Worm (Caenorhabditis elegans) whole organism, early embryonic: ENCODE data around the gene F28B1.2.

Source experiments
- B0310.2 ChIP-seq: sonication (generic microtip); optimal IDR thresholded peaks from 2 replicates; lab custom pipeline; 2016; ENCODE audit warnings: mild to moderate bottlenecking, missing genetic modification characterization, missing compliant biosample characterization
- F13C5.2 ChIP-seq: sonication (generic microtip); optimal IDR thresholded peaks from 2 replicates; lab custom pipeline; 2017; ENCODE audit warnings: mild to moderate bottlenecking, missing genetic modification characterization, inconsistent platforms, missing compliant biosample characterization
- aly-1 ChIP-seq: sonication (generic microtip); optimal IDR thresholded peaks from 2 replicates; lab custom pipeline; 2016; ENCODE audit warnings: missing genetic modification characterization, missing compliant biosample characterization
- ama-1 ChIP-seq: fragments of 150-350 bp; optimal IDR thresholded peaks from 2 replicates; lab custom pipeline; 2014
- ceh-13 ChIP-seq: fragments of 200-800 bp; sonication (Bioruptor generic); optimal IDR thresholded peaks from 2 replicates; lab custom pipeline; 2018; ENCODE audit warnings: mild to moderate bottlenecking, missing genetic modification characterization, missing compliant biosample characterization
- ceh-36 ChIP-seq: sonication (generic microtip); optimal IDR thresholded peaks from 2 replicates; lab custom pipeline; 2016; ENCODE audit warnings: missing genetic modification characterization, inconsistent platforms, missing compliant biosample characterization
- ets-7 ChIP-seq: sonication (generic microtip); optimal IDR thresholded peaks from 2 replicates; lab custom pipeline; 2016; ENCODE audit warnings: missing genotype, missing genetic modification characterization, missing compliant biosample characterization
- flt-1 ChIP-seq: fragments of 200-800 bp; sonication (Bioruptor generic); IDR thresholded peaks from 2 replicates; pipeline ENCODE4 v1.3.6; 2022; ENCODE audit warnings: missing genetic modification characterization, missing compliant biosample characterization
- hmbx-1 ChIP-seq: sonication (generic microtip); optimal IDR thresholded peaks from 2 replicates; lab custom pipeline; 2016; ENCODE audit warnings: mild to moderate bottlenecking, missing genetic modification characterization, missing compliant biosample characterization
- hmg-4 ChIP-seq: fragments of 200-800 bp; sonication (Bioruptor generic); optimal IDR thresholded peaks from 2 replicates; lab custom pipeline; 2018; ENCODE audit warnings: mild to moderate bottlenecking, missing genetic modification characterization, missing compliant biosample characterization
- hnd-1 ChIP-seq: sonication (generic microtip); optimal IDR thresholded peaks from 2 replicates; lab custom pipeline; 2016; ENCODE audit warnings: missing genetic modification characterization, missing compliant biosample characterization
- pes-1 ChIP-seq: fragments of 200-800 bp; sonication (Bioruptor generic); IDR thresholded peaks from 2 replicates; pipeline ENCODE4 v1.3.6; 2022; ENCODE audit warnings: missing genetic modification reagents, missing genetic modification characterization, missing compliant biosample characterization
- scrt-1 ChIP-seq: fragments of 200-800 bp; sonication (Bioruptor generic); IDR thresholded peaks from 2 replicates; pipeline ENCODE4 v1.3.6; 2022; ENCODE audit warnings: missing genetic modification characterization, missing compliant biosample characterization
- sea-1 ChIP-seq: fragments of 200-800 bp; sonication (Bioruptor generic); conservative IDR thresholded peaks from 2 replicates; pipeline ENCODE4 v1.3.6; 2022; ENCODE audit warnings: missing genetic modification characterization, missing compliant biosample characterization
- tbx-11 ChIP-seq: fragments of 200-800 bp; sonication (Bioruptor generic); IDR thresholded peaks from 2 replicates; pipeline ENCODE4 v1.3.6; 2022; ENCODE audit warnings: missing genetic modification characterization, missing compliant biosample characterization
- tbx-37 ChIP-seq: fragments of 200-800 bp; sonication (Bioruptor generic); conservative IDR thresholded peaks from 2 replicates; pipeline ENCODE4 v1.3.6; 2022; ENCODE audit warnings: missing genetic modification reagents, missing genetic modification characterization, missing compliant biosample characterization
- tra-4 ChIP-seq: sonication (generic microtip); optimal IDR thresholded peaks from 2 replicates; lab custom pipeline; 2017; ENCODE audit warnings: missing genetic modification characterization, missing compliant biosample characterization

F28B1.2 gene

ce11 chrV:17089931-17090429 lies 45.4 kb downstream of the F28B1.2 start, which contains the start of gene srh-237:
TSS of gene srh-237 (plus strand) at chrV:17090379.
- no peak for TF ChIP-seq tra-4 (tag; lab: Kevin White, UChicago)
- TF ChIP-seq ama-1 (lab: Kevin White, UChicago) = no peak
- no peak for TF ChIP-seq hmbx-1 (tag; lab: Kevin White, UChicago)
- TF ChIP-seq ceh-36 = no peak
- TF ChIP-seq pes-1 (GFP tag; lab: Robert Waterston, UW) = no peak
- no peak for TF ChIP-seq sea-1 (GFP tag; lab: Robert Waterston, UW)
- TF ChIP-seq scrt-1 (GFP tag; lab: Robert Waterston, UW) = no peak
- TF ChIP-seq ceh-13 (GFP tag; lab: Kevin White, UChicago) = no peak
- no peak for TF ChIP-seq aly-1 (tag; lab: Kevin White, UChicago)
- no peak for TF ChIP-seq B0310.2 (tag; lab: Kevin White, UChicago)
- TF ChIP-seq tbx-11 (GFP tag; lab: Robert Waterston, UW) = no peak
- TF ChIP-seq hmg-4 (GFP tag; lab: Kevin White, UChicago) = no peak
- TF ChIP-seq flt-1 = no peak
- no peak for TF ChIP-seq hnd-1
- no peak for TF ChIP-seq F13C5.2
- no peak for TF ChIP-seq ets-7 (tag; lab: Kevin White, UChicago)

- no peak for TF ChIP-seq ama-1 (lab: Kevin White, UChicago)
- no peak for TF ChIP-seq pes-1 (GFP tag; lab: Robert Waterston, UW)
- no peak for TF ChIP-seq F13C5.2
- no peak for TF ChIP-seq ceh-13 (GFP tag; lab: Kevin White, UChicago)
- no peak for TF ChIP-seq B0310.2 (tag; lab: Kevin White, UChicago)
- TF ChIP-seq hnd-1 = no peak
- TF ChIP-seq aly-1 (tag; lab: Kevin White, UChicago) = no peak
- TF ChIP-seq tra-4 (tag; lab: Kevin White, UChicago) = no peak
- TF ChIP-seq hmbx-1 (tag; lab: Kevin White, UChicago) = no peak
Observed at ce11 chrV:17092262-17092661, 47.7 kb downstream of the F28B1.2 start, which contains the start of gene ZK218.1. TSS of gene ZK218.1 (plus strand) at chrV:17092562.

- TF ChIP-seq hmbx-1 (tag; lab: Kevin White, UChicago) = no peak
- no peak for TF ChIP-seq ama-1 (lab: Kevin White, UChicago)
- no peak for TF ChIP-seq tra-4 (tag; lab: Kevin White, UChicago)
- no peak for TF ChIP-seq tbx-11 (GFP tag; lab: Robert Waterston, UW)
- TF ChIP-seq scrt-1 (GFP tag; lab: Robert Waterston, UW) = no peak
- no peak for TF ChIP-seq hnd-1
- no peak for TF ChIP-seq pes-1 (GFP tag; lab: Robert Waterston, UW)
- TF ChIP-seq hmg-4 (GFP tag; lab: Kevin White, UChicago) = no peak
- no peak for TF ChIP-seq aly-1 (tag; lab: Kevin White, UChicago)
- no peak for TF ChIP-seq ceh-13 (GFP tag; lab: Kevin White, UChicago)
- TF ChIP-seq tbx-37 (GFP tag; lab: Robert Waterston, UW) = no peak
Observed at ce11 chrV:17094568-17094967, 50.0 kb downstream of the F28B1.2 start.

DNA sequence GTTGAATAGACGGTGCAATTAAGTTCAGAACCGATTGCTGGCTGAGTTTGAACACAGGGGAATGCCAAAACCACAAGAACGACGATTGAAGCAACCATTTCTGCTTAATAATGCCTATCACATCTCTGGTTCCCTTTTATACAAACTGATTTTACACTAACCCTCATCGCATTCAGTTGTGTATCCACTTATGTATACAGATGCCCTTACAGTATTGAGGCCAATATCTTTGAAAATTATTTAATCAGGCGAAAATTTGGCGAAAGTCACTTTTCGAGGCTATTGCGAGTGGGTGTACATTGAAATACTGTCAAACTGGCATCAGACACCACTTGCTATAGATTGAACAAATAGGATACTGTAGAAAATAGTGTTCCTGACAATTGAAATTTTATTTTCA lies 54.1 kb downstream of the F28B1.2 start, which contains the start of the genes ZK218.3 and ZK218.4:
TSS of gene ZK218.3 (minus strand) at position 101 of the 400 bp plus-strand sequence.
TSS of gene ZK218.4 (plus strand) at position 186 of the 400 bp plus-strand sequence.
- TF ChIP-seq aly-1 (tag; lab: Kevin White, UChicago) = no peak
- TF ChIP-seq tra-4 (tag; lab: Kevin White, UChicago) = no peak
- no peak for TF ChIP-seq sea-1 (GFP tag; lab: Robert Waterston, UW)
- no peak for TF ChIP-seq ets-7 (tag; lab: Kevin White, UChicago)
- TF ChIP-seq scrt-1 (GFP tag; lab: Robert Waterston, UW) = no peak
- TF ChIP-seq F13C5.2 = no peak
- TF ChIP-seq ama-1 (lab: Kevin White, UChicago) = no peak
- no peak for TF ChIP-seq hnd-1
- TF ChIP-seq tbx-11 (GFP tag; lab: Robert Waterston, UW) = no peak
